Fruit fly (Drosophila melanogaster) whole organism, embryonic: ENCODE data around the gene CG15332.

Experiments used
- Adf1 ChIP-seq: fragments of 200-800 bp; sonication (Bioruptor generic); IDR thresholded peaks from 2 replicates; pipeline ENCODE4 v1.3.6; 2022; ENCODE audit warnings: missing biosample characterization, missing genetic modification characterization
- Aef1 ChIP-seq: fragments of 200-800 bp; sonication (Bioruptor generic); IDR thresholded peaks from 3 replicates; pipeline ENCODE4 v1.3.6; 2022; ENCODE audit warnings: missing biosample characterization, missing genetic modification characterization
- Bdp1 ChIP-seq: fragments of 200-800 bp; sonication (Bioruptor generic); optimal IDR thresholded peaks from 3 replicates; lab custom pipeline; 2016; ENCODE audit warnings: missing biosample characterization, missing genetic modification characterization
- CG1024 ChIP-seq: fragments of 200-800 bp; sonication (Bioruptor generic); IDR thresholded peaks from 2 replicates; pipeline ENCODE4 v1.3.6; 2022; ENCODE audit warnings: missing biosample characterization, missing genetic modification characterization
- CG10654 ChIP-seq: fragments of 200-800 bp; sonication (Bioruptor generic); optimal IDR thresholded peaks from 2 replicates; lab custom pipeline; 2016; ENCODE audit warnings: missing biosample characterization, missing genetic modification characterization
- CG12219 ChIP-seq: fragments of 200-800 bp; sonication (Bioruptor generic); optimal IDR thresholded peaks from 3 replicates; lab custom pipeline; 2018; ENCODE audit warnings: missing biosample characterization, mild to moderate bottlenecking, missing genetic modification characterization
- CG12391 ChIP-seq: fragments of 200-800 bp; sonication (Bioruptor generic); optimal IDR thresholded peaks from 3 replicates; lab custom pipeline; 2018; ENCODE audit warnings: missing biosample characterization, mild to moderate bottlenecking, missing genetic modification characterization, moderate library complexity
- CG15073 ChIP-seq: fragments of 200-800 bp; sonication (Bioruptor generic); optimal IDR thresholded peaks from 2 replicates; lab custom pipeline; 2016; ENCODE audit warnings: missing biosample characterization, missing genetic modification characterization
- CG15514 ChIP-seq: fragments of 200-800 bp; sonication (Bioruptor generic); optimal IDR thresholded peaks from 3 replicates; lab custom pipeline; 2017; ENCODE audit warnings: missing biosample characterization, missing genetic modification characterization, mild to moderate bottlenecking, moderate library complexity, missing genetic modification reagents
- CG1603 ChIP-seq: fragments of 200-800 bp; sonication (Bioruptor generic); optimal IDR thresholded peaks from 2 replicates; lab custom pipeline; 2019; ENCODE audit warnings: missing biosample characterization, mild to moderate bottlenecking, missing genetic modification characterization, moderate library complexity
- CG16813 ChIP-seq: fragments of 200-800 bp; sonication (Bioruptor generic); IDR thresholded peaks from 3 replicates; pipeline ENCODE4 v1.3.6; 2022; ENCODE audit warnings: missing biosample characterization, missing genetic modification characterization; ENCODE audit not compliant: partially characterized antibody
- CG17361 ChIP-seq: fragments of 200-800 bp; sonication (Bioruptor generic); IDR thresholded peaks from 3 replicates; pipeline ENCODE4 v1.3.6; 2022; ENCODE audit warnings: missing biosample characterization, missing genetic modification characterization
- CG17912 ChIP-seq: fragments of 200-800 bp; sonication (Bioruptor generic); optimal IDR thresholded peaks from 2 replicates; lab custom pipeline; 2018; ENCODE audit warnings: missing biosample characterization, mild to moderate bottlenecking, missing genetic modification characterization
- CG2199 ChIP-seq: fragments of 200-800 bp; sonication (Bioruptor generic); IDR thresholded peaks from 3 replicates; pipeline ENCODE4 v1.3.6; 2022; ENCODE audit warnings: missing biosample characterization, missing genetic modification characterization
- CG30020 ChIP-seq: fragments of 200-800 bp; optimal IDR thresholded peaks from 2 replicates; lab custom pipeline; 2019; ENCODE audit warnings: missing biosample characterization, mild to moderate bottlenecking, missing genetic modification characterization, moderate library complexity
- CG33557 ChIP-seq: fragments of 200-800 bp; sonication (Bioruptor generic); optimal IDR thresholded peaks from 2 replicates; lab custom pipeline; 2019; ENCODE audit warnings: missing biosample characterization, mild to moderate bottlenecking, missing genetic modification characterization, moderate library complexity
- CG4404 ChIP-seq: fragments of 200-800 bp; sonication (Bioruptor generic); IDR thresholded peaks from 2 replicates; pipeline ENCODE4 v1.3.6; 2022; ENCODE audit warnings: missing biosample characterization, missing genetic modification characterization
- CG5180 ChIP-seq: fragments of 200-800 bp; sonication (Bioruptor generic); optimal IDR thresholded peaks from 3 replicates; lab custom pipeline; 2017; ENCODE audit warnings: missing biosample characterization, missing genetic modification characterization, mild to moderate bottlenecking, moderate library complexity, missing genetic modification reagents
- CG5245 ChIP-seq: fragments of 200-800 bp; sonication (Bioruptor generic); optimal IDR thresholded peaks from 3 replicates; lab custom pipeline; 2016; ENCODE audit warnings: missing biosample characterization, missing genetic modification characterization
- CG5953 ChIP-seq: fragments of 200-800 bp; sonication (Bioruptor generic); IDR thresholded peaks from 2 replicates; pipeline ENCODE4 v1.3.6; 2022; ENCODE audit warnings: missing biosample characterization, missing genetic modification characterization
- CG6272 ChIP-seq: fragments of 200-800 bp; sonication (Bioruptor generic); IDR thresholded peaks from 2 replicates; pipeline ENCODE4 v1.3.6; 2022; ENCODE audit warnings: missing biosample characterization, missing genetic modification characterization
- D ChIP-seq, 2 experiments: fragments of 200-800 bp in 1 of 2; fragments of >200 bp in 1 of 2; sonication (Bioruptor generic) in 1 of 2; optimal IDR thresholded peaks; 2 replicates in 1 of 2; 3 replicates in 1 of 2; lab custom pipeline; 2017; ENCODE audit warnings: mild to moderate bottlenecking in 1 of 2, missing biosample characterization in 1 of 2, missing genetic modification characterization in 1 of 2, missing genetic modification reagents in 1 of 2
- D19A ChIP-seq: fragments of 200-800 bp; optimal IDR thresholded peaks from 3 replicates; lab custom pipeline; 2019; ENCODE audit warnings: missing biosample characterization, mild to moderate bottlenecking, missing genetic modification characterization, moderate library complexity
- ERR ChIP-seq: fragments of 200-800 bp; sonication (Bioruptor generic); optimal IDR thresholded peaks from 2 replicates; lab custom pipeline; 2016; ENCODE audit warnings: missing biosample characterization, missing genetic modification characterization
- Hr39 ChIP-seq: fragments of >200 bp; optimal IDR thresholded peaks from 2 replicates; lab custom pipeline; 2017
- Nf-YA ChIP-seq: fragments of 200-800 bp; sonication (Bioruptor generic); IDR thresholded peaks from 2 replicates; pipeline ENCODE4 v1.3.6; 2022; ENCODE audit warnings: missing biosample characterization, missing genetic modification characterization
- NfI ChIP-seq: fragments of 200-800 bp; sonication (Bioruptor generic); optimal IDR thresholded peaks from 3 replicates; lab custom pipeline; 2018; ENCODE audit warnings: missing biosample characterization, mild to moderate bottlenecking, missing genetic modification characterization, moderate library complexity
- Optix ChIP-seq: fragments of 200-800 bp; sonication (Bioruptor generic); IDR thresholded peaks from 3 replicates; pipeline ENCODE4 v1.3.6; 2022; ENCODE audit warnings: missing biosample characterization, missing genetic modification characterization
- Sin3A ChIP-seq: fragments of >200 bp; optimal IDR thresholded peaks from 2 replicates; lab custom pipeline; 2018
- Six4 ChIP-seq: fragments of 200-800 bp; sonication (Bioruptor generic); optimal IDR thresholded peaks from 2 replicates; lab custom pipeline; 2016; ENCODE audit warnings: missing biosample characterization, missing genetic modification characterization
- Usf ChIP-seq: fragments of 200-800 bp; sonication (Bioruptor generic); optimal IDR thresholded peaks from 2 replicates; lab custom pipeline; 2017; ENCODE audit warnings: missing genotype, missing biosample characterization, missing genetic modification characterization
- ab ChIP-seq: fragments of 200-800 bp; sonication (Bioruptor generic); optimal IDR thresholded peaks from 2 replicates; lab custom pipeline; 2016; ENCODE audit warnings: missing biosample characterization, missing genetic modification characterization
- bcd ChIP-seq: fragments of 200-800 bp; sonication (Bioruptor generic); optimal IDR thresholded peaks from 2 replicates; lab custom pipeline; 2017; ENCODE audit warnings: missing biosample characterization, mild to moderate bottlenecking, missing genetic modification characterization
- bowl ChIP-seq: fragments of 200-800 bp; sonication (Bioruptor generic); IDR thresholded peaks from 2 replicates; pipeline ENCODE4 v1.3.6; 2022; ENCODE audit warnings: missing biosample characterization, missing genetic modification characterization
- caup ChIP-seq: fragments of 200-800 bp; sonication (Bioruptor generic); optimal IDR thresholded peaks from 3 replicates; lab custom pipeline; 2017; ENCODE audit warnings: missing biosample characterization, mild to moderate bottlenecking, missing genetic modification characterization, moderate library complexity; ENCODE audit not compliant: severe bottlenecking
- corto ChIP-seq: fragments of 200-800 bp; sonication (Bioruptor generic); optimal IDR thresholded peaks from 2 replicates; lab custom pipeline; 2016; ENCODE audit warnings: missing biosample characterization, mild to moderate bottlenecking, missing genetic modification characterization, moderate library complexity
- fru ChIP-seq: fragments of >200 bp; optimal IDR thresholded peaks from 2 replicates; lab custom pipeline; 2017
- gce ChIP-seq: fragments of 200-800 bp; sonication (Bioruptor generic); IDR thresholded peaks from 3 replicates; pipeline ENCODE4 v1.3.6; 2022; ENCODE audit warnings: missing biosample characterization, missing genetic modification characterization
- hbn ChIP-seq: fragments of 200-800 bp; sonication (Bioruptor generic); IDR thresholded peaks from 2 replicates; pipeline ENCODE4 v1.3.6; 2022; ENCODE audit warnings: missing biosample characterization, missing genetic modification characterization; ENCODE audit not compliant: partially characterized antibody
- ind ChIP-seq: fragments of 200-800 bp; sonication (Bioruptor generic); optimal IDR thresholded peaks from 3 replicates; lab custom pipeline; 2016; ENCODE audit warnings: missing biosample characterization, missing genetic modification characterization
- jumu ChIP-seq: fragments of 200-800 bp; sonication (Bioruptor generic); optimal IDR thresholded peaks from 3 replicates; lab custom pipeline; 2016; ENCODE audit warnings: missing biosample characterization, missing genetic modification characterization
- lbe ChIP-seq: fragments of 200-800 bp; sonication (Bioruptor generic); optimal IDR thresholded peaks from 2 replicates; lab custom pipeline; 2016; ENCODE audit warnings: missing biosample characterization, mild to moderate bottlenecking, missing genetic modification characterization
- pho ChIP-seq: fragments of 200-800 bp; sonication (Bioruptor generic); optimal IDR thresholded peaks from 2 replicates; lab custom pipeline; 2016; ENCODE audit warnings: missing biosample characterization, missing genetic modification characterization
- schlank ChIP-seq: fragments of 200-800 bp; sonication (Bioruptor generic); optimal IDR thresholded peaks from 2 replicates; lab custom pipeline; 2018; ENCODE audit warnings: missing biosample characterization, mild to moderate bottlenecking, missing genetic modification characterization
- sr ChIP-seq: fragments of 200-800 bp; sonication (Bioruptor generic); IDR thresholded peaks from 3 replicates; pipeline ENCODE4 v1.3.6; 2022; ENCODE audit warnings: missing biosample characterization, missing genetic modification characterization
- ssp ChIP-seq: fragments of 200-800 bp; sonication (Bioruptor generic); IDR thresholded peaks from 2 replicates; pipeline ENCODE4 v1.3.6; 2022; ENCODE audit warnings: missing biosample characterization, missing genetic modification characterization
- ttk ChIP-seq: fragments of 200-800 bp; sonication (Bioruptor generic); IDR thresholded peaks from 2 replicates; pipeline ENCODE4 v2.1.2; 2022; ENCODE audit warnings: missing biosample characterization, missing genetic modification characterization
- unc-4 ChIP-seq: fragments of 200-800 bp; sonication (Bioruptor generic); IDR thresholded peaks from 2 replicates; pipeline ENCODE4 v1.3.6; 2022; ENCODE audit warnings: missing biosample characterization, missing genetic modification characterization; ENCODE audit not compliant: partially characterized antibody
- usp ChIP-seq: fragments of >200 bp; optimal IDR thresholded peaks from 2 replicates; lab custom pipeline; 2017; ENCODE audit warnings: missing biosample characterization, missing genetic modification characterization
- wek ChIP-seq: fragments of 200-800 bp; sonication (Bioruptor generic); optimal IDR thresholded peaks from 3 replicates; lab custom pipeline; 2018; ENCODE audit warnings: missing biosample characterization, mild to moderate bottlenecking, missing genetic modification characterization, moderate library complexity
- z ChIP-seq: fragments of 200-800 bp; sonication (Bioruptor generic); IDR thresholded peaks from 3 replicates; pipeline ENCODE4 v1.3.6; 2022; ENCODE audit warnings: missing biosample characterization, missing genetic modification characterization

The CG15332 gene

dm6 chrX:7972363-7972942 lies 16.7 kb upstream of the CG15332 start (continued):
- TF ChIP-seq fru (lab: Kevin White, UChicago) (no peak), caup (GFP tag; lab: Kevin White, UChicago) (peak; percentile 87), D19A (tag; lab: Kevin White, UChicago) (peak; percentile 79), CG4404 (GFP tag; lab: Robert Waterston, UW) (peak; percentile 75), CG17912 (no peak), CG16813 (GFP tag; lab: Robert Waterston, UW) (no peak), CG15073 (peak; percentile 21), CG12219 (GFP tag; lab: Kevin White, UChicago) (peak; percentile 91), Adf1 (GFP tag; lab: Robert Waterston, UW) (no peak; the same call in 1 of the 2 replicates), Usf (GFP tag; lab: Kevin White, UChicago) (peak; percentile 55), CG12391 (tag; lab: Kevin White, UChicago) (peak; percentile 90), Nf-YA (peak; percentile 75), Bdp1 (GFP tag; lab: Kevin White, UChicago) (peak; percentile 65), ttk (GFP tag; lab: Robert Waterston, UW) (peak; percentile 85), Hr39 (lab: Kevin White, UChicago) (no peak), hbn (GFP tag; lab: Robert Waterston, UW) (no peak), ssp (GFP tag; lab: Robert Waterston, UW) (peak; percentile 78), CG1603 (peak; percentile 95), pho (GFP tag; lab: Kevin White, UChicago) (no peak), CG10654 (GFP tag; lab: Kevin White, UChicago) (peak; percentile 74), ind (GFP tag; lab: Kevin White, UChicago) (peak; percentile 80), Six4 (GFP tag; lab: Kevin White, UChicago) (peak; percentile 67), CG5180 (GFP tag; lab: Kevin White, UChicago) (peak; percentile 72), Aef1 (GFP tag; lab: Robert Waterston, UW) (peak; percentile 85), z (no peak), CG6272 (GFP tag; lab: Robert Waterston, UW) (peak; percentile 72), NfI (peak; percentile 85), ERR (peak; percentile 20), CG5953 (peak; percentile 79), unc-4 (GFP tag; lab: Robert Waterston, UW) (no peak), CG1024 (GFP tag; lab: Robert Waterston, UW) (peak; percentile 78), CG33557 (GFP tag; lab: Kevin White, UChicago) (peak; percentile 71), corto (peak; percentile 51), CG30020 (tag; lab: Kevin White, UChicago) (peak; percentile 9), CG15514 (GFP tag; lab: Kevin White, UChicago) (peak; percentile 74), D (optimal IDR thresholded peaks at IDR 0.05; lab: Kevin White, UChicago) (no peak), D (GFP tag; optimal IDR thresholded peaks at IDR 0.05; lab: Kevin White, UChicago) (peak; percentile 87), Sin3A (lab: Kevin White, UChicago) (no peak), jumu (GFP tag; lab: Kevin White, UChicago) (peak; percentile 52), bcd (GFP tag; lab: Kevin White, UChicago) (peak; percentile 87), CG2199 (GFP tag; lab: Robert Waterston, UW) (peak; percentile 86; the same call in 2 of the 3 replicates), usp (GFP tag; lab: Kevin White, UChicago) (no peak), sr (GFP tag; lab: Robert Waterston, UW) (peak; percentile 59; the same call in 1 of the 3 replicates), Optix (GFP tag; lab: Robert Waterston, UW) (peak; percentile 89), lbe (GFP tag; lab: Kevin White, UChicago) (peak; percentile 77), CG17361 (peak; percentile 86), schlank (tag; lab: Kevin White, UChicago) (peak; percentile 65), gce (GFP tag; lab: Robert Waterston, UW) (peak; percentile 87), bowl (0 out of 2 replicates have a peak, but pooled peaks have one; percentile 43), wek (peak; percentile 72), ab (GFP tag; lab: Kevin White, UChicago) (peak; percentile 42), CG5245 (GFP tag; lab: Kevin White, UChicago) (peak; percentile 90)
